Worm (Caenorhabditis elegans) whole organism, early embryonic: ENCODE results near the gene F38A6.4.

ENCODE experiments used
- B0310.2 ChIP-seq: sonication (generic microtip); optimal IDR thresholded peaks from 2 replicates; lab custom pipeline; 2016; ENCODE audit warnings: mild to moderate bottlenecking, missing genetic modification characterization, missing compliant biosample characterization
- F13C5.2 ChIP-seq: sonication (generic microtip); optimal IDR thresholded peaks from 2 replicates; lab custom pipeline; 2017; ENCODE audit warnings: mild to moderate bottlenecking, missing genetic modification characterization, inconsistent platforms, missing compliant biosample characterization
- aly-1 ChIP-seq: sonication (generic microtip); optimal IDR thresholded peaks from 2 replicates; lab custom pipeline; 2016; ENCODE audit warnings: missing genetic modification characterization, missing compliant biosample characterization
- ama-1 ChIP-seq: fragments of 150-350 bp; optimal IDR thresholded peaks from 2 replicates; lab custom pipeline; 2014
- ceh-13 ChIP-seq: fragments of 200-800 bp; sonication (Bioruptor generic); optimal IDR thresholded peaks from 2 replicates; lab custom pipeline; 2018; ENCODE audit warnings: mild to moderate bottlenecking, missing genetic modification characterization, missing compliant biosample characterization
- ceh-36 ChIP-seq: sonication (generic microtip); optimal IDR thresholded peaks from 2 replicates; lab custom pipeline; 2016; ENCODE audit warnings: missing genetic modification characterization, inconsistent platforms, missing compliant biosample characterization
- ets-7 ChIP-seq: sonication (generic microtip); optimal IDR thresholded peaks from 2 replicates; lab custom pipeline; 2016; ENCODE audit warnings: missing genotype, missing genetic modification characterization, missing compliant biosample characterization
- flt-1 ChIP-seq: fragments of 200-800 bp; sonication (Bioruptor generic); IDR thresholded peaks from 2 replicates; pipeline ENCODE4 v1.3.6; 2022; ENCODE audit warnings: missing genetic modification characterization, missing compliant biosample characterization
- hmbx-1 ChIP-seq: sonication (generic microtip); optimal IDR thresholded peaks from 2 replicates; lab custom pipeline; 2016; ENCODE audit warnings: mild to moderate bottlenecking, missing genetic modification characterization, missing compliant biosample characterization
- hmg-4 ChIP-seq: fragments of 200-800 bp; sonication (Bioruptor generic); optimal IDR thresholded peaks from 2 replicates; lab custom pipeline; 2018; ENCODE audit warnings: mild to moderate bottlenecking, missing genetic modification characterization, missing compliant biosample characterization
- hnd-1 ChIP-seq: sonication (generic microtip); optimal IDR thresholded peaks from 2 replicates; lab custom pipeline; 2016; ENCODE audit warnings: missing genetic modification characterization, missing compliant biosample characterization
- pes-1 ChIP-seq: fragments of 200-800 bp; sonication (Bioruptor generic); IDR thresholded peaks from 2 replicates; pipeline ENCODE4 v1.3.6; 2022; ENCODE audit warnings: missing genetic modification reagents, missing genetic modification characterization, missing compliant biosample characterization
- scrt-1 ChIP-seq: fragments of 200-800 bp; sonication (Bioruptor generic); IDR thresholded peaks from 2 replicates; pipeline ENCODE4 v1.3.6; 2022; ENCODE audit warnings: missing genetic modification characterization, missing compliant biosample characterization
- sea-1 ChIP-seq: fragments of 200-800 bp; sonication (Bioruptor generic); conservative IDR thresholded peaks from 2 replicates; pipeline ENCODE4 v1.3.6; 2022; ENCODE audit warnings: missing genetic modification characterization, missing compliant biosample characterization
- tbx-11 ChIP-seq: fragments of 200-800 bp; sonication (Bioruptor generic); IDR thresholded peaks from 2 replicates; pipeline ENCODE4 v1.3.6; 2022; ENCODE audit warnings: missing genetic modification characterization, missing compliant biosample characterization
- tbx-37 ChIP-seq: fragments of 200-800 bp; sonication (Bioruptor generic); conservative IDR thresholded peaks from 2 replicates; pipeline ENCODE4 v1.3.6; 2022; ENCODE audit warnings: missing genetic modification reagents, missing genetic modification characterization, missing compliant biosample characterization
- tra-4 ChIP-seq: sonication (generic microtip); optimal IDR thresholded peaks from 2 replicates; lab custom pipeline; 2017; ENCODE audit warnings: missing genetic modification characterization, missing compliant biosample characterization

F38A6.4 gene

DNA sequence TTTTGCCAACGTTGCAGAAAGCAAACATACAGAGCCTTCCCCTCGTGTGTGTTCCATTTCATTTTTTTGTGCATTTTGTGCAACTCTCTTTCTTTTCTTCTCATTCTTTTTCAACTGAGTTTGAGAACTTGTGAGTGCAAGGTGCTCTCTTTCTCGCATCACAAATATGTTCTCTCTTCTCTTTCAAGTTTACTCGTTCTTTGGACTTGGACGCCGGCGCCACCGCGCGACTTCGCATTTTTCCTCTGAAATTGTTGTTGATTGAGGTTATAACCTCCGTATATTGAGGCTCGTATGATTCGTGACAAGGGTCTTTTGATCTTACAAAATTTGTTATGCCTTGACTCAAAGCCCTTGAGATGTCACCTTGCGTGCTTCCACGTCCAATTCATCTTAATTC lies 1.6 kb upstream of the F38A6.4 start:
- TF ChIP-seq ets-7 (tag; lab: Kevin White, UChicago) (no peak), aly-1 (tag; lab: Kevin White, UChicago) (no peak), hmg-4 (GFP tag; lab: Kevin White, UChicago) (no peak), tbx-37 (GFP tag; lab: Robert Waterston, UW) (no peak), hmbx-1 (no peak)

DNA sequence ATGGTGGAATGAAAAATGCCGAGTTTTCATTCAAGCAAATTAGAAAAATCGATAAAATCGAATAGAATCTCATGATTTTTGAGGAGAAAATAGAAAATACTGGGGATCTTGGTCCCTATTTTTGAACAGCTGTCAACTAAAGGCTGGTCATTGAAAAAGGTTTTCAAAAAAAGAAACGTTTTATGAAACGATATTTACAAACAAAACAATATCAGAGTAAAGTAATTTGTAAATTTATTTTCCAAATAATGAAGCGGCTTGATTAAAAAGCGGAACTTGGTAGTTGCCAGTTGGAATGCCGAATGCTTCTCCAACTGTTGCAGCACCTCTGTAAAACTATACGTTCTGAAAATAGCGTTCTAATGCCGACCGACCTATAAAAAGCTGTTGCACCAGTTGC lies 1.5 kb downstream of the F38A6.4 start, which contains the start of gene F38A6.5:
F38A6.5 (minus strand) TSS at position 101 of the 400 bp plus-strand sequence.
- TF ChIP-seq ets-7 (tag; lab: Kevin White, UChicago) = no peak
- TF ChIP-seq F13C5.2 (tag; lab: Kevin White, UChicago) = no peak
- no peak for TF ChIP-seq flt-1 (GFP tag; lab: Robert Waterston, UW)
- no peak for TF ChIP-seq scrt-1 (GFP tag; lab: Robert Waterston, UW)
- no peak for TF ChIP-seq hmg-4 (GFP tag; lab: Kevin White, UChicago)
- TF ChIP-seq tbx-37 (GFP tag; lab: Robert Waterston, UW) = no peak
- TF ChIP-seq tra-4 = no peak
- no peak for TF ChIP-seq pes-1 (GFP tag; lab: Robert Waterston, UW)
- TF ChIP-seq ceh-36 (tag; lab: Kevin White, UChicago) = no peak
- TF ChIP-seq ama-1 (lab: Kevin White, UChicago) = no peak
- no peak for TF ChIP-seq aly-1 (tag; lab: Kevin White, UChicago)
- TF ChIP-seq B0310.2 (tag; lab: Kevin White, UChicago) = no peak
- no peak for TF ChIP-seq sea-1 (GFP tag; lab: Robert Waterston, UW)
- TF ChIP-seq hnd-1 (tag; lab: Kevin White, UChicago) = no peak
- no peak for TF ChIP-seq tbx-11 (GFP tag; lab: Robert Waterston, UW)
- TF ChIP-seq hmbx-1 = no peak
- TF ChIP-seq ceh-13 (GFP tag; lab: Kevin White, UChicago) = no peak

DNA sequence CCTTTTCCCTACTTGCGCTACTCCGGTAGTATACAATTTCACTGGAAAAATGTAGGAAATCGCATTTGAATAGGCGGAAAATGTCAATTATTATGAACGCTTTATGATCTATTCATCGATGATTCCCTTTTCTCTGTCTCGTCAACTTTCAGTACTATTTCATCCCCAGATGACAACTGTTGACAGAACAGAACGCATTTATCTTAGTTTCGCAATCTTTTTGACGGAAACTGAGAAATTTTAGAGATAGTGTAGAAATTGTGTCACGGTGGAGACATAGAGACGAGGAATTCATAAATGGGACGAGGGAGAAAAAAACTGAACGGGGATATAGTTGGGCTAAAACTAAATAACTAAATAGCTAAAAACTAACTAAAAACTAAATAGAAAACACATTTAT lies 3.5 kb downstream of the F38A6.4 start:
- no peak for TF ChIP-seq pes-1 (GFP tag; lab: Robert Waterston, UW)
- TF ChIP-seq flt-1 (GFP tag; lab: Robert Waterston, UW) = no peak
- TF ChIP-seq ceh-13 (GFP tag; lab: Kevin White, UChicago) = no peak
- no peak for TF ChIP-seq ceh-36 (tag; lab: Kevin White, UChicago)
- no peak for TF ChIP-seq B0310.2 (tag; lab: Kevin White, UChicago)
- TF ChIP-seq F13C5.2 (tag; lab: Kevin White, UChicago) = no peak
- no peak for TF ChIP-seq hnd-1 (tag; lab: Kevin White, UChicago)
- no peak for TF ChIP-seq ama-1 (lab: Kevin White, UChicago)
- no peak for TF ChIP-seq tra-4

DNA sequence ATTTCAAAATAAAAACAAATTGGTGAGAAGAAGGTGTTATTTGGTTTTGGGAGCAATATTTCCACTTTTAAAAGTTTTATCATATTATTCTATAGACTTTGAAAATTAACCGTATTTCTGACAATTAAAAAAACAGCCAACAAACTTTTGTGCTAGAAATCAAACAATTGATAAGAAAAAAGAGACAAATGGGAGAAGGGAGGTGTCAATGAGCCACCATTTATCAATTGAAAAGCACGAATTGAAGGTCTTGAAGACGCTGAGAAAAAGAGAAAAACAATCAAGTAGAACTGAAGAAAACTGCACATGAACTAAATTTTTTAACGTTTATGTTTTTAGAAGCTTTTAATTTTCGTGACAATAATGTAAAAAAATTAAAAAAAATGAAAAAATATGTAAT lies 4.3 kb downstream of the F38A6.4 start:
- TF ChIP-seq sea-1 (GFP tag; lab: Robert Waterston, UW) = no peak
- TF ChIP-seq hnd-1 (tag; lab: Kevin White, UChicago) = no peak
- TF ChIP-seq tra-4 = no peak
- no peak for TF ChIP-seq aly-1 (tag; lab: Kevin White, UChicago)
- no peak for TF ChIP-seq hmbx-1
- no peak for TF ChIP-seq tbx-11 (GFP tag; lab: Robert Waterston, UW)
- TF ChIP-seq hmg-4 (GFP tag; lab: Kevin White, UChicago) = no peak
- no peak for TF ChIP-seq tbx-37 (GFP tag; lab: Robert Waterston, UW)

DNA sequence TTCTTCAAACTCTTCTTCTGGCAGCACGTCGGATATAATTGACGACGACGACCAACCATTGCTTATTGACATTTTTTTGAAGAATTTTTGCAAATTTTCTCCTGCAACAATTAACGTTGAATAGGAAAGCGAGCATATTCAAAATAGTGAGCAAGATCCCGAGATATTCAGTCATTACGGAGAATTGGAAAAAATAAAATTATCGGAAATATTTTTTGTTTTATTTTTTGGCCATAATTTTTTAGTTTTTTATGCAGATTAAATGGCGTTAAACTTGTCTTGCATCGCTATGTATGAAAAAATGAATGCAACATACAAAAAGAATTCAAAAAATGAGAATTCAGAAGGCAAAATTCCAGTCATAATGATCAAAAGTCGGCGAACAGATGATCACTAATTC lies 5.1 kb downstream of the F38A6.4 start, which contains the start of gene elp-1:
elp-1 (minus strand) TSS at position 101 of the 400 bp plus-strand sequence.
- TF ChIP-seq hmg-4 (GFP tag; lab: Kevin White, UChicago) = no peak
- TF ChIP-seq tbx-37 (GFP tag; lab: Robert Waterston, UW) = no peak
- TF ChIP-seq sea-1 (GFP tag; lab: Robert Waterston, UW) = no peak
- TF ChIP-seq ets-7 (tag; lab: Kevin White, UChicago) = no peak
- TF ChIP-seq ceh-13 (GFP tag; lab: Kevin White, UChicago) = no peak

DNA sequence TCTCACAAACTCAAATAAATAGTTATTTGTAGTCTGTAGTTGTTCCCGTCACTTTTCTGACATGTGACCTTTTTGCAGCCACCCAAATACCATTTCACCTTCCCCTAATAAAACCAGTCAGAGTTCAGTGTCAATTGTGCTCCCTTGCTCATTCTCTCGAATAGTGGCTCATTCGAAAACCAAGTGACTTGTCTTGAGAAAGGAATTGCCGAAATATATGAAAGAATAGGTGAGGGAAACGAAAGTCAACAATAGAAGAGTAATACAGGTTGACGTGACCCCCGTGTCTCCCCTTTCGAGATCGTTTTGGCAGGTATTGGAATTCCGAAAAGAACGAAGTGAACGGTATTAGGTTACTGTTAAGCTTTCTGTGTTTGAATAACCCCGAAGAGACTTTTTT lies 12.0 kb downstream of the F38A6.4 start:
- TF ChIP-seq B0310.2 (tag; lab: Kevin White, UChicago) = no peak
- TF ChIP-seq flt-1 (GFP tag; lab: Robert Waterston, UW) = no peak
- no peak for TF ChIP-seq hmbx-1
- no peak for TF ChIP-seq F13C5.2 (tag; lab: Kevin White, UChicago)
- no peak for TF ChIP-seq ceh-36 (tag; lab: Kevin White, UChicago)
- TF ChIP-seq tra-4 = no peak
- no peak for TF ChIP-seq aly-1 (tag; lab: Kevin White, UChicago)

DNA sequence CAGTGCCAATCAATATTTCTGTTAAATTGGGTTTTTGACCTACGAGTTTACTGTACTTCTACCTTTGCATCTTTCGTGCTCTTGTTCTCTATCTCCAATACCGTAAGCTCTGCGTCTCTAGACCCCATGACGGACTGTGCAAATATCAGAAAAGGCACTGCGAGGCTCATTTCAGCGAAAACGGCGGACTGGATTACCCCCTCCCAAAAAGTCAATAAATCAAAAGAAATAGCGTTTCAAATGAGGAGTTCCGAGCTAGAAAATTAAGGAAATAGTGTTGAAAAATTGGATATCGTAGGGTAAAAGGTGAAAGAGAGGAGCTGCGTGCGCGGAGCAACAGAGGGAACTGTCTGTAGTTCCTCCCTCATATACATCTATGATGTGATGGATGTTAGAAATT lies 13.4 kb downstream of the F38A6.4 start:
- TF ChIP-seq ama-1 (lab: Kevin White, UChicago) (no peak), tra-4 (no peak), ceh-36 (tag; lab: Kevin White, UChicago) (no peak)

DNA sequence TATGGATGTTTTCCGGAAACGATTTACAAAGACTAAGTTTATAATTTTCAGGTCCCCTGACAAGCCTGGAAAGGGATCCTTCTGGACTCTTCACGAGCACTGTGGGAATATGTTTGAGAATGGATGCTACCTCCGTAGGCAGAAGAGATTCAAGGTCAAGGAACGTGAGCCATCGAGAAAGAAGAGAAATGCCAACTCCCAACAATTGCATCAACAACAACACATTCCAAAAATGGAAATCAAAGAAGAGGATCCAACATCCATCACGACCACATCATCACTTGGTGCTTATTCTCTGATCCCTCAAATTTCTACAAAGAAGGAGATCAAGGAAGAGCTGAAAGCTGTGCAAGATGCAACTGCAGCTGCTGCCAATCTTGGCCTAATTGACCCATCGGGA lies 17.1 kb downstream of the F38A6.4 start:
- TF ChIP-seq aly-1 (tag; lab: Kevin White, UChicago) (no peak), sea-1 (GFP tag; lab: Robert Waterston, UW) (no peak), ets-7 (tag; lab: Kevin White, UChicago) (no peak), ceh-36 (tag; lab: Kevin White, UChicago) (no peak), hmbx-1 (no peak), ceh-13 (GFP tag; lab: Kevin White, UChicago) (no peak), ama-1 (lab: Kevin White, UChicago) (no peak), tbx-37 (GFP tag; lab: Robert Waterston, UW) (no peak)
